Fruit fly (Drosophila melanogaster) whole organism, embryonic: Measurements from ENCODE around the gene CG9452.

ENCODE experiments used
- CG1832 ChIP-seq: fragments of 200-800 bp; sonication (Bioruptor generic); optimal IDR thresholded peaks from 2 replicates; lab custom pipeline; 2017; ENCODE audit warnings: missing biosample characterization, mild to moderate bottlenecking, missing genetic modification characterization, inconsistent platforms
- CG4730 ChIP-seq: fragments of 200-800 bp; sonication (Bioruptor generic); IDR thresholded peaks from 2 replicates; pipeline ENCODE4 v1.3.6; 2022; ENCODE audit warnings: missing biosample characterization, missing genetic modification characterization
- CG7556 ChIP-seq: fragments of 200-800 bp; sonication (Bioruptor generic); optimal IDR thresholded peaks from 2 replicates; lab custom pipeline; 2017; ENCODE audit warnings: missing biosample characterization, mild to moderate bottlenecking, missing genetic modification characterization
- Dll ChIP-seq: fragments of 200-800 bp; sonication (Bioruptor generic); IDR thresholded peaks from 4 replicates; pipeline ENCODE4 v1.3.6; 2022; ENCODE audit warnings: missing biosample characterization, missing genetic modification characterization; ENCODE audit not compliant: partially characterized antibody
- Sry-δ ChIP-seq: fragments of 200-800 bp; sonication (Bioruptor generic); optimal IDR thresholded peaks from 2 replicates; lab custom pipeline; 2016; ENCODE audit warnings: missing biosample characterization, missing genetic modification characterization
- abd-A ChIP-seq: fragments of 200-800 bp; sonication (Bioruptor generic); optimal IDR thresholded peaks from 3 replicates; lab custom pipeline; 2019; ENCODE audit warnings: missing biosample characterization, mild to moderate bottlenecking, missing genetic modification characterization, moderate library complexity
- br ChIP-seq: fragments of >200 bp; optimal IDR thresholded peaks from 2 replicates; lab custom pipeline; 2017
- fd64A ChIP-seq: fragments of 200-800 bp; sonication (Bioruptor generic); optimal IDR thresholded peaks from 3 replicates; lab custom pipeline; 2018; ENCODE audit warnings: missing biosample characterization, mild to moderate bottlenecking, missing genetic modification characterization
- gcm ChIP-seq: fragments of 200-800 bp; sonication (Bioruptor generic); optimal IDR thresholded peaks from 2 replicates; lab custom pipeline; 2019; ENCODE audit warnings: missing biosample characterization, mild to moderate bottlenecking, missing genetic modification characterization, moderate library complexity
- h ChIP-seq: fragments of >200 bp; optimal IDR thresholded peaks from 2 replicates; lab custom pipeline; 2017

DNA sequence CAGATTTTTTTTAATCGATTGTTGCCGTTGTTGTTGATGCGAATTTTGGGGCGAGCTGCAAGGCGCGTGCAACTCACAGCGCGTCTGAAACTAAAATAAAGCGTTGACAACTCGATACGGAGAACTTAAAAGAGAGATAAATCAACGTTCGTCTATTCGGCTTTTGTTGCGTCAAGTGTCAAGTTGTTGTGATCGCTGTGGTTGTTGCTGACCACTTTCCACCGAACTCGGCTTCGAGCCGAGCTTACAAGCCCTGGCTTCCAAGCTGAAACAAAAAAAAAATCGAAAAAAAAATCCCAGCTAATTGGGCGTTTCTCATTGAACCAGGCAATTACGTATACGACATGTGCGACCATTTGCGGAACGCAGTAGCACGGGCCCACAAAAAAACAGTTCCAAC lies at the start of gene CG9452:
- TF ChIP-seq Dll (GFP tag; lab: Robert Waterston, UW) (no peak), Sry-δ (no peak), abd-A (tag; lab: Kevin White, UChicago) (no peak), h (lab: Kevin White, UChicago) (no peak), CG7556 (no peak), CG4730 (no peak), br (lab: Kevin White, UChicago) (no peak), gcm (no peak), CG1832 (GFP tag; lab: Kevin White, UChicago) (no peak), fd64A (GFP tag; lab: Kevin White, UChicago) (no peak)
